Worm (Caenorhabditis elegans) whole organism, late embryonic: ENCODE data around the gene srz-14.

ENCODE experiments used
- C08G9.2 ChIP-seq: sonication (generic microtip); optimal IDR thresholded peaks from 2 replicates; lab custom pipeline; 2016; ENCODE audit warnings: mild to moderate bottlenecking, missing genetic modification characterization, moderate library complexity, missing compliant biosample characterization
- K02D7.2 ChIP-seq: sonication (generic microtip); optimal IDR thresholded peaks from 2 replicates; lab custom pipeline; 2017; ENCODE audit warnings: mild to moderate bottlenecking, missing genetic modification characterization, missing compliant biosample characterization
- ama-1 ChIP-seq: fragments of 150-350 bp; optimal IDR thresholded peaks from 2 replicates; lab custom pipeline; 2014
- ceh-18 ChIP-seq: sonication (generic microtip); optimal IDR thresholded peaks from 2 replicates; lab custom pipeline; 2016; ENCODE audit warnings: missing genetic modification characterization, missing compliant biosample characterization
- ceh-2 ChIP-seq: sonication (generic microtip); optimal IDR thresholded peaks from 2 replicates; lab custom pipeline; 2016; ENCODE audit warnings: missing genotype, missing genetic modification characterization, missing compliant biosample characterization
- ceh-22 ChIP-seq: sonication (generic microtip); optimal IDR thresholded peaks from 2 replicates; lab custom pipeline; 2017; ENCODE audit warnings: missing biosample characterization, missing genetic modification characterization
- ceh-30 ChIP-seq: fragments of 150-350 bp; optimal IDR thresholded peaks from 2 replicates; lab custom pipeline; 2014; ENCODE audit warnings: missing biosample characterization, missing genetic modification characterization
- ceh-34 ChIP-seq: sonication (generic microtip); optimal IDR thresholded peaks from 2 replicates; lab custom pipeline; 2016; ENCODE audit warnings: mild to moderate bottlenecking, missing genetic modification characterization, missing compliant biosample characterization
- ceh-45 ChIP-seq: fragments of 200-800 bp; sonication (Bioruptor generic); IDR thresholded peaks from 2 replicates; pipeline ENCODE4 v1.3.6; 2022; ENCODE audit warnings: missing genetic modification reagents, missing genetic modification characterization, missing compliant biosample characterization
- ceh-48 ChIP-seq: sonication (generic microtip); optimal IDR thresholded peaks from 2 replicates; lab custom pipeline; 2016; ENCODE audit warnings: missing genetic modification characterization, inconsistent platforms, missing compliant biosample characterization
- ceh-9 ChIP-seq: sonication (generic microtip); optimal IDR thresholded peaks from 2 replicates; lab custom pipeline; 2016; ENCODE audit warnings: mild to moderate bottlenecking, missing genetic modification characterization, inconsistent platforms, missing compliant biosample characterization
- che-1 ChIP-seq: sonication (generic microtip); optimal IDR thresholded peaks from 2 replicates; lab custom pipeline; 2016; ENCODE audit warnings: mild to moderate bottlenecking, missing genetic modification characterization, missing compliant biosample characterization
- elt-2 ChIP-seq: sonication (generic microtip); optimal IDR thresholded peaks from 2 replicates; lab custom pipeline; 2016; ENCODE audit warnings: missing genetic modification reagents, missing genetic modification characterization, missing compliant biosample characterization
- elt-4 ChIP-seq: sonication (generic microtip); optimal IDR thresholded peaks from 2 replicates; lab custom pipeline; 2016; ENCODE audit warnings: missing genetic modification characterization, missing compliant biosample characterization
- ets-4 ChIP-seq: sonication (generic microtip); optimal IDR thresholded peaks from 2 replicates; lab custom pipeline; 2016; ENCODE audit warnings: missing genetic modification characterization, missing compliant biosample characterization
- eyg-1 ChIP-seq: sonication (generic microtip); optimal IDR thresholded peaks from 2 replicates; lab custom pipeline; 2016; ENCODE audit warnings: missing genotype, missing genetic modification characterization, missing compliant biosample characterization
- fax-1 ChIP-seq: sonication (generic microtip); optimal IDR thresholded peaks from 2 replicates; lab custom pipeline; 2016; ENCODE audit warnings: missing genotype, missing genetic modification characterization, missing compliant biosample characterization
- fkh-6 ChIP-seq: sonication (generic microtip); optimal IDR thresholded peaks from 2 replicates; lab custom pipeline; 2016; ENCODE audit warnings: missing genetic modification characterization, missing compliant biosample characterization
- hlh-13 ChIP-seq: fragments of 200-800 bp; sonication (Bioruptor generic); optimal IDR thresholded peaks from 2 replicates; lab custom pipeline; 2018; ENCODE audit warnings: mild to moderate bottlenecking, missing genetic modification characterization, missing compliant biosample characterization
- hlh-15 ChIP-seq: sonication (generic microtip); optimal IDR thresholded peaks from 2 replicates; lab custom pipeline; 2016; ENCODE audit warnings: missing genetic modification characterization, missing compliant biosample characterization
- hlh-30 ChIP-seq: sonication (generic microtip); optimal IDR thresholded peaks from 2 replicates; lab custom pipeline; 2017; ENCODE audit warnings: antibody characterized with exemption, missing genetic modification characterization, missing compliant biosample characterization; ENCODE audit not compliant: insufficient read depth
- lim-6 ChIP-seq: sonication (generic microtip); optimal IDR thresholded peaks from 2 replicates; lab custom pipeline; 2016; ENCODE audit warnings: missing genetic modification characterization, missing compliant biosample characterization
- lin-11 ChIP-seq: fragments of 200-800 bp; sonication (Bioruptor generic); optimal IDR thresholded peaks from 2 replicates; lab custom pipeline; 2018; ENCODE audit warnings: mild to moderate bottlenecking, missing genetic modification characterization, missing compliant biosample characterization
- npax-4 ChIP-seq: sonication (generic microtip); optimal IDR thresholded peaks from 2 replicates; lab custom pipeline; 2016; ENCODE audit warnings: missing genetic modification characterization, missing compliant biosample characterization
- odd-2 ChIP-seq: sonication (generic microtip); optimal IDR thresholded peaks from 2 replicates; lab custom pipeline; 2017; ENCODE audit warnings: antibody characterized with exemption, mild to moderate bottlenecking, missing genetic modification characterization, missing compliant biosample characterization
- pag-3 ChIP-seq: sonication (generic microtip); optimal IDR thresholded peaks from 2 replicates; lab custom pipeline; 2016; ENCODE audit warnings: missing compliant biosample characterization, missing genetic modification characterization, borderline replicate concordance
- pha-4 ChIP-seq: fragments of 150-350 bp; optimal IDR thresholded peaks from 2 replicates; lab custom pipeline; 2018; ENCODE audit warnings: missing biosample characterization, missing genetic modification reagents, missing genetic modification characterization
- pqm-1 ChIP-seq: sonication (generic microtip); optimal IDR thresholded peaks from 2 replicates; lab custom pipeline; 2016; ENCODE audit warnings: missing genetic modification characterization, missing compliant biosample characterization
- rnt-1 ChIP-seq: sonication (generic microtip); optimal IDR thresholded peaks from 2 replicates; lab custom pipeline; 2016; ENCODE audit warnings: missing genetic modification characterization, missing compliant biosample characterization
- tbx-2 ChIP-seq: sonication (generic microtip); optimal IDR thresholded peaks from 2 replicates; lab custom pipeline; 2016; ENCODE audit warnings: missing genetic modification characterization, missing compliant biosample characterization
- ttx-3 ChIP-seq: sonication (generic microtip); optimal IDR thresholded peaks from 2 replicates; lab custom pipeline; 2016; ENCODE audit warnings: missing genetic modification reagents, missing genetic modification characterization, missing compliant biosample characterization
- unc-42 ChIP-seq: sonication (generic microtip); optimal IDR thresholded peaks from 2 replicates; lab custom pipeline; 2016; ENCODE audit warnings: missing genotype, missing genetic modification characterization, missing compliant biosample characterization
- unc-86 ChIP-seq: sonication (generic microtip); optimal IDR thresholded peaks from 2 replicates; lab custom pipeline; 2016; ENCODE audit warnings: missing genetic modification characterization, missing compliant biosample characterization

srz-14 gene

ce11 chrV:16229439-16229838 lies 46.0 kb downstream of the srz-14 start:
- no peak for TF ChIP-seq C08G9.2 (tag; lab: Kevin White, UChicago)
- TF ChIP-seq ceh-9 (tag; lab: Kevin White, UChicago) = no peak
- TF ChIP-seq pag-3 (tag; lab: Kevin White, UChicago) = no peak
- no peak for TF ChIP-seq pqm-1 (tag; lab: Kevin White, UChicago)
- no peak for TF ChIP-seq fkh-6
- no peak for TF ChIP-seq hlh-13 (GFP tag; lab: Kevin White, UChicago)
- TF ChIP-seq ets-4 (tag; lab: Kevin White, UChicago) = no peak
- no peak for TF ChIP-seq ttx-3
- no peak for TF ChIP-seq fax-1 (tag; lab: Kevin White, UChicago)
- no peak for TF ChIP-seq ceh-34 (tag; lab: Kevin White, UChicago)
- TF ChIP-seq unc-42 = no peak
- no peak for TF ChIP-seq K02D7.2 (tag; lab: Kevin White, UChicago)
- no peak for TF ChIP-seq ceh-30
- no peak for TF ChIP-seq ceh-2 (tag; lab: Kevin White, UChicago)
- TF ChIP-seq ceh-22 (tag; lab: Kevin White, UChicago) = no peak
- TF ChIP-seq pha-4 = no peak
- no peak for TF ChIP-seq ceh-45 (GFP tag; lab: Robert Waterston, UW)

ce11 chrV:16229896-16230295 lies 46.4 kb downstream of the srz-14 start, which contains the start of the genes F21H7.2 and F21H7.12:
TSS of gene F21H7.2 (minus strand) at chrV:16229996.
TSS of gene F21H7.12 (plus strand) at chrV:16230165.
- TF ChIP-seq ama-1 (lab: Kevin White, UChicago) (no peak), ceh-18 (tag; lab: Kevin White, UChicago) (no peak), lin-11 (tag; lab: Kevin White, UChicago) (no peak)

- no peak for TF ChIP-seq elt-4 (tag; lab: Kevin White, UChicago)
- TF ChIP-seq elt-2 (tag; lab: Kevin White, UChicago) = peak; percentile 86
Observed at ce11 chrV:16232180-16232579, 48.7 kb downstream of the srz-14 start, which contains the start of gene gst-22. TSS of gene gst-22 (minus strand) at chrV:16232282.

ce11 chrV:16233624-16234023 lies 50.2 kb downstream of the srz-14 start, which contains the start of gene clec-233:
TSS of gene clec-233 (plus strand) at chrV:16233924.
- TF ChIP-seq ceh-48 (tag; lab: Kevin White, UChicago) (no peak), lim-6 (no peak), ceh-18 (tag; lab: Kevin White, UChicago) (no peak), ets-4 (tag; lab: Kevin White, UChicago) (no peak), che-1 (tag; lab: Kevin White, UChicago) (no peak), hlh-15 (tag; lab: Kevin White, UChicago) (no peak), rnt-1 (tag; lab: Kevin White, UChicago) (no peak), tbx-2 (tag; lab: Kevin White, UChicago) (no peak), lin-11 (tag; lab: Kevin White, UChicago) (no peak), unc-86 (tag; lab: Kevin White, UChicago) (no peak), fax-1 (tag; lab: Kevin White, UChicago) (no peak), eyg-1 (tag; lab: Kevin White, UChicago) (no peak), unc-42 (no peak), C08G9.2 (tag; lab: Kevin White, UChicago) (no peak), hlh-30 (tag; lab: Kevin White, UChicago) (no peak), odd-2 (tag; lab: Kevin White, UChicago) (no peak), npax-4 (tag; lab: Kevin White, UChicago) (no peak)
- TF ChIP-seq, all 69 proteins: peak for 0
